Worm (Caenorhabditis elegans) whole organism, young adult: Measurements from ENCODE around the gene F43C1.5.

ENCODE experiments used
- F22D6.2 ChIP-seq: sonication (generic microtip); optimal IDR thresholded peaks from 2 replicates; lab custom pipeline; 2016; ENCODE audit warnings: mild to moderate bottlenecking, missing genetic modification characterization, missing compliant biosample characterization
- F23B12.7 ChIP-seq: sonication (generic microtip); optimal IDR thresholded peaks from 2 replicates; lab custom pipeline; 2017; ENCODE audit warnings: missing genetic modification characterization, mild to moderate bottlenecking, missing compliant biosample characterization, antibody characterized with exemption, moderate library complexity; ENCODE audit not compliant: insufficient read depth
- F39B2.1 ChIP-seq: fragments of 200-800 bp; sonication (Bioruptor generic); IDR thresholded peaks from 2 replicates; pipeline ENCODE4 v1.3.6; 2022; ENCODE audit warnings: missing genetic modification reagents, missing genetic modification characterization, missing compliant biosample characterization
- F55B11.4 ChIP-seq: sonication (generic microtip); optimal IDR thresholded peaks from 2 replicates; lab custom pipeline; 2016; ENCODE audit warnings: missing compliant biosample characterization, missing genetic modification characterization, borderline replicate concordance; ENCODE audit not compliant: insufficient read depth
- F57C9.4 ChIP-seq: sonication (generic microtip); optimal IDR thresholded peaks from 2 replicates; lab custom pipeline; 2017; ENCODE audit warnings: mild to moderate bottlenecking, missing genetic modification characterization, missing compliant biosample characterization
- akir-1 ChIP-seq: fragments of 200-800 bp; sonication (Bioruptor generic); optimal IDR thresholded peaks from 2 replicates; lab custom pipeline; 2018; ENCODE audit warnings: mild to moderate bottlenecking, missing genetic modification characterization, moderate library complexity, missing compliant biosample characterization
- ama-1 ChIP-seq, 3 experiments: fragments of 150-350 bp in 1 of 3; sonication (generic microtip) in 2 of 3; optimal IDR thresholded peaks; 2 replicates each; lab custom pipeline; 2014 to 2018; ENCODE audit warnings: missing biosample characterization in 2 of 3, missing genetic modification characterization in 2 of 3, missing genetic modification reagents in 2 of 3
- aptf-3 ChIP-seq: fragments of 200-800 bp; sonication (Bioruptor generic); IDR thresholded peaks from 2 replicates; pipeline ENCODE4 v1.3.6; 2022; ENCODE audit warnings: missing genetic modification characterization, missing compliant biosample characterization
- bed-1 ChIP-seq: fragments of 200-800 bp; sonication (Bioruptor generic); IDR thresholded peaks from 2 replicates; pipeline ENCODE4 v1.3.6; 2022; ENCODE audit warnings: missing genetic modification reagents, missing genetic modification characterization, missing compliant biosample characterization
- bed-2 ChIP-seq: fragments of 200-800 bp; sonication (Bioruptor generic); IDR thresholded peaks from 2 replicates; pipeline ENCODE4 v1.3.6; 2022; ENCODE audit warnings: missing genetic modification reagents, missing genetic modification characterization, missing compliant biosample characterization
- ccch-3 ChIP-seq: fragments of 200-800 bp; sonication (Bioruptor generic); optimal IDR thresholded peaks from 2 replicates; lab custom pipeline; 2018; ENCODE audit warnings: mild to moderate bottlenecking, missing genetic modification characterization, missing compliant biosample characterization
- cebp-1 ChIP-seq, 2 experiments: fragments of 200-800 bp in 1 of 2; sonication (Bioruptor generic) in 1 of 2; sonication (generic microtip) in 1 of 2; IDR thresholded peaks in 1 of 2; optimal IDR thresholded peaks in 1 of 2; 2 replicates each; pipeline versions ENCODE4 v1.3.6 to Lab custom; 2017 to 2022; ENCODE audit warnings: missing compliant biosample characterization in 2 of 2, missing genetic modification characterization in 2 of 2, mild to moderate bottlenecking in 1 of 2, missing genetic modification reagents in 1 of 2, moderate library complexity in 1 of 2
- cebp-2 ChIP-seq: fragments of 200-800 bp; sonication (Bioruptor generic); IDR thresholded peaks from 2 replicates; pipeline ENCODE4 v1.3.6; 2022; ENCODE audit warnings: missing genetic modification characterization, missing compliant biosample characterization
- ceh-27 ChIP-seq: fragments of 200-800 bp; sonication (Bioruptor generic); optimal IDR thresholded peaks from 2 replicates; lab custom pipeline; 2018; ENCODE audit warnings: mild to moderate bottlenecking, missing genetic modification characterization, moderate library complexity, missing compliant biosample characterization
- chd-7 ChIP-seq: sonication (generic microtip); optimal IDR thresholded peaks from 2 replicates; lab custom pipeline; 2016; ENCODE audit warnings: mild to moderate bottlenecking, missing genetic modification characterization, moderate library complexity, missing compliant biosample characterization
- efl-1 ChIP-seq: fragments of 150-350 bp; optimal IDR thresholded peaks from 2 replicates; lab custom pipeline; 2014; ENCODE audit warnings: missing biosample characterization, missing genetic modification reagents, missing genetic modification characterization
- egl-18 ChIP-seq: fragments of 200-800 bp; sonication (Bioruptor generic); IDR thresholded peaks from 2 replicates; pipeline ENCODE4 v1.3.6; 2022; ENCODE audit warnings: missing genetic modification reagents, missing genetic modification characterization, missing compliant biosample characterization
- egrh-3 ChIP-seq: fragments of 200-800 bp; sonication (Bioruptor generic); IDR thresholded peaks from 2 replicates; pipeline ENCODE4 v1.3.6; 2022; ENCODE audit warnings: missing genetic modification reagents, missing genetic modification characterization, missing compliant biosample characterization
- ets-4 ChIP-seq: fragments of 200-800 bp; sonication (Bioruptor generic); optimal IDR thresholded peaks from 2 replicates; lab custom pipeline; 2018; ENCODE audit warnings: mild to moderate bottlenecking, missing genetic modification characterization, missing compliant biosample characterization
- fkh-3 ChIP-seq: sonication (generic microtip); optimal IDR thresholded peaks from 2 replicates; lab custom pipeline; 2016; ENCODE audit warnings: mild to moderate bottlenecking, missing genetic modification characterization, missing compliant biosample characterization
- him-1 ChIP-seq: sonication (generic microtip); optimal IDR thresholded peaks from 2 replicates; lab custom pipeline; 2016; ENCODE audit warnings: missing genotype, missing genetic modification reagents, missing genetic modification characterization, missing compliant biosample characterization
- hlh-12 ChIP-seq: sonication (generic microtip); optimal IDR thresholded peaks from 2 replicates; lab custom pipeline; 2016; ENCODE audit warnings: missing genetic modification characterization, missing compliant biosample characterization
- hlh-26 ChIP-seq: fragments of 200-800 bp; sonication (Bioruptor generic); conservative IDR thresholded peaks from 2 replicates; pipeline ENCODE4 v1.3.6; 2022; ENCODE audit warnings: missing genetic modification reagents, missing genetic modification characterization, missing compliant biosample characterization
- hrde-1 ChIP-seq: sonication (generic microtip); optimal IDR thresholded peaks from 2 replicates; lab custom pipeline; 2016; ENCODE audit warnings: missing genetic modification characterization, mild to moderate bottlenecking, missing compliant biosample characterization, moderate library complexity, missing genotype, missing genetic modification reagents, borderline replicate concordance
- lin-26 ChIP-seq: fragments of 200-800 bp; sonication (Bioruptor generic); IDR thresholded peaks from 2 replicates; pipeline ENCODE4 v1.3.6; 2022; ENCODE audit warnings: missing genetic modification reagents, missing genetic modification characterization, missing compliant biosample characterization
- lin-35 ChIP-seq, 3 experiments: fragments of 150-350 bp in 2 of 3; sonication (generic microtip) in 1 of 3; optimal IDR thresholded peaks; 2 replicates each; lab custom pipeline; 2014 to 2018; ENCODE audit warnings: missing biosample characterization in 3 of 3, missing genetic modification characterization in 3 of 3, missing genetic modification reagents in 3 of 3
- lsl-1 ChIP-seq: fragments of 200-800 bp; sonication (Bioruptor generic); optimal IDR thresholded peaks from 2 replicates; lab custom pipeline; 2018; ENCODE audit warnings: mild to moderate bottlenecking, missing genetic modification characterization, moderate library complexity, missing compliant biosample characterization
- lsy-27 ChIP-seq: sonication (generic microtip); optimal IDR thresholded peaks from 2 replicates; lab custom pipeline; 2017; ENCODE audit warnings: missing genetic modification characterization, mild to moderate bottlenecking, missing compliant biosample characterization, antibody characterized with exemption, missing genotype, borderline replicate concordance; ENCODE audit not compliant: insufficient read depth
- madf-10 ChIP-seq: sonication (generic microtip); optimal IDR thresholded peaks from 2 replicates; lab custom pipeline; 2016; ENCODE audit warnings: mild to moderate bottlenecking, missing genetic modification characterization, missing compliant biosample characterization
- madf-6 ChIP-seq: fragments of 200-800 bp; sonication (Bioruptor generic); IDR thresholded peaks from 2 replicates; pipeline ENCODE4 v1.3.6; 2022; ENCODE audit warnings: missing genetic modification reagents, missing genetic modification characterization, missing compliant biosample characterization
- madf-8 ChIP-seq: fragments of 200-800 bp; sonication (Bioruptor generic); conservative IDR thresholded peaks from 2 replicates; pipeline ENCODE4 v1.3.6; 2022; ENCODE audit warnings: missing genetic modification reagents, missing genetic modification characterization, missing compliant biosample characterization
- mes-4 ChIP-seq: sonication (generic microtip); optimal IDR thresholded peaks from 2 replicates; lab custom pipeline; 2016; ENCODE audit warnings: missing genotype, missing genetic modification characterization, missing compliant biosample characterization
- nfyb-1 ChIP-seq: fragments of 200-800 bp; sonication (Bioruptor generic); IDR thresholded peaks from 2 replicates; pipeline ENCODE4 v1.3.6; 2022; ENCODE audit warnings: missing genetic modification reagents, missing genetic modification characterization, missing compliant biosample characterization
- nhr-80 ChIP-seq: sonication (generic microtip); optimal IDR thresholded peaks from 2 replicates; lab custom pipeline; 2016; ENCODE audit warnings: missing genetic modification characterization, missing compliant biosample characterization
- rec-8 ChIP-seq, 2 experiments: sonication (generic microtip); optimal IDR thresholded peaks; 2 replicates each; lab custom pipeline; 2016; ENCODE audit warnings: mild to moderate bottlenecking in 2 of 2, missing genetic modification characterization in 2 of 2, missing genetic modification reagents in 2 of 2, missing genotype in 2 of 2, missing biosample characterization in 1 of 2, missing compliant biosample characterization in 1 of 2, moderate library complexity in 1 of 2
- snpc-1.1 ChIP-seq: sonication (generic microtip); optimal IDR thresholded peaks from 2 replicates; lab custom pipeline; 2017; ENCODE audit warnings: missing genetic modification characterization, mild to moderate bottlenecking, missing compliant biosample characterization, antibody characterized with exemption, moderate library complexity, missing genotype, missing genetic modification reagents; ENCODE audit not compliant: insufficient read depth
- snpc-3.4 ChIP-seq: sonication (generic microtip); optimal IDR thresholded peaks from 2 replicates; lab custom pipeline; 2017; ENCODE audit warnings: missing genetic modification characterization, mild to moderate bottlenecking, missing compliant biosample characterization, antibody characterized with exemption, moderate library complexity, missing genotype, missing genetic modification reagents
- sptf-2 ChIP-seq: fragments of 200-800 bp; sonication (Bioruptor generic); optimal IDR thresholded peaks from 2 replicates; lab custom pipeline; 2018; ENCODE audit warnings: mild to moderate bottlenecking, missing genetic modification characterization, missing compliant biosample characterization
- tbp1 ChIP-seq: fragments of 200-800 bp; sonication (Bioruptor generic); optimal IDR thresholded peaks from 2 replicates; lab custom pipeline; 2018; ENCODE audit warnings: mild to moderate bottlenecking, missing genetic modification characterization, missing compliant biosample characterization
- unc-62 ChIP-seq: fragments of 150-350 bp; optimal IDR thresholded peaks from 2 replicates; lab custom pipeline; 2014; ENCODE audit warnings: missing biosample characterization, missing genetic modification reagents, missing genetic modification characterization
- zim-3 ChIP-seq: sonication (generic microtip); optimal IDR thresholded peaks from 2 replicates; lab custom pipeline; 2017; ENCODE audit warnings: mild to moderate bottlenecking, missing genetic modification characterization, moderate library complexity, missing compliant biosample characterization
- ztf-26 ChIP-seq: sonication (generic microtip); optimal IDR thresholded peaks from 2 replicates; lab custom pipeline; 2017; ENCODE audit warnings: missing genetic modification characterization, missing compliant biosample characterization
- ztf-28 ChIP-seq: fragments of 200-800 bp; sonication (Bioruptor generic); IDR thresholded peaks from 2 replicates; pipeline ENCODE4 v1.3.6; 2022; ENCODE audit warnings: missing genetic modification reagents, missing genetic modification characterization, missing compliant biosample characterization

Gene F43C1.5

DNA sequence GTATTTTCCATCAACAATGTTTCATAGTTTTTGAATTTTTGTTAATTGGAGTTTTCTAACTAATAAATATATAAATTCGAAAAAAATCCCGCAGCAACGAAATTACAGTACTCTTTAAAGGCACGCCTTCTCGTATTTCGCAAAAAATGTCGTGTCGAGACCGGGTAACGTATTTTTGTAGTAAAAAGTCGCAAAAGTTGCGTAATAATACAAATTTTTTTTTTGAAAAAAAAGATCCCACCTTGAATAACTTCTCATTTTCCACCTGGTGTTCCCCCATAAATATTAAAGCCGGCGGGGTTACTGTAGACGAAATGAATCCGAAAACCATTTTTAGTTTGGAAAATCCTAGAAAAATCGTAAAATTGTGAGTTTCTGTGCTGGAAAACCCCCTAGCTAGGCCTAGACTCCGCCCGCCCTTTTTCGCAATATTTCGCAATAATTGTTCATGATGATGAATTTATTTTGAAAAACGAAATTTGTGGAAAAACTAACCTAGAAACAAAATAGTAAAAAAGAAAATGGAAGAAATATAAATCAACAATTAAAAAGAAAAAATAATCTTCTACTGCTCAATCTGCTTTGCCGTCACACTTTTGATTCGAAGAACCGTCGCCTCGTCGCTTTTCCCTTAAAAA is 13.4 kb downstream of the F43C1.5 start, which contains the start of gene F43C1.7:
F43C1.7 (minus strand) TSS at position 351 of the 638 bp plus-strand sequence.
- no peak for TF ChIP-seq aptf-3 (GFP tag; lab: Robert Waterston, UW)
- TF ChIP-seq cebp-1 (GFP tag; IDR thresholded peaks at IDR 0.05; lab: Robert Waterston, UW): peak; percentile 72; the same call in 1 of the 2 replicates
- peak; percentile 94 for TF ChIP-seq cebp-1 (tag; optimal IDR thresholded peaks at IDR 0.05; lab: Kevin White, UChicago)
- TF ChIP-seq egl-18 (GFP tag; lab: Robert Waterston, UW): no peak
- TF ChIP-seq F39B2.1 (GFP tag; lab: Robert Waterston, UW): no peak
- TF ChIP-seq lin-26 (GFP tag; lab: Robert Waterston, UW): no peak
- TF ChIP-seq madf-8: no peak
- TF ChIP-seq fkh-3 (tag; lab: Kevin White, UChicago): no peak
- TF ChIP-seq tbp1 (GFP tag; lab: Kevin White, UChicago): no peak
- no peak for TF ChIP-seq egrh-3
- no peak for TF ChIP-seq F55B11.4
- TF ChIP-seq bed-2 (GFP tag; lab: Robert Waterston, UW): no peak
- no peak for TF ChIP-seq unc-62 (GFP tag; lab: Kevin White, UChicago)
- no peak for TF ChIP-seq F23B12.7 (tag; lab: Kevin White, UChicago)
- peak; percentile 76 for TF ChIP-seq him-1 (tag; lab: Kevin White, UChicago)
- no peak for TF ChIP-seq efl-1 (GFP tag; lab: Kevin White, UChicago)
- TF ChIP-seq sptf-2 (GFP tag; lab: Kevin White, UChicago): no peak
- TF ChIP-seq hlh-26 (GFP tag; lab: Robert Waterston, UW): no peak

DNA sequence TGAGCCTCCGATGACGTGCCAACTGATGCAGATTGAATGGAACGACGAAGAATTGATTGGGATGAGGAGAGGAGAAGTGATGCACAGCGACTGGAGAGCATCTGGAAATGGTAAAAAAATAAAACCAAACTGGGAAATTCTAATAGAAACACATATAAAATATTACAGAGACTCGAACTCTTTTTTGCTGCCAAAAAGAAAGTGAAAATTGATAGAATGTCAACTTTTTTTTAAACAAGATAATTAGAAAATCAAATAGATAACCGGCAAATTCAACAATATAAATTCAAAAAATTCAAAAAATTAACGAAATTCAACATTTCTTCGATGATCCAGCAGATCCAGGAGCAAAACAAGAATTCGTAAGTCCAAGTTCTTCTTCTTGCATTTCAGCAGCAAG is 14.5 kb downstream of the F43C1.5 start, which contains the start of gene mrpl-21:
mrpl-21 (minus strand) TSS at position 101 of the 400 bp plus-strand sequence.
- TF ChIP-seq madf-10 (tag; lab: Kevin White, UChicago) (no peak), cebp-2 (GFP tag; lab: Robert Waterston, UW) (no peak), ama-1 (optimal IDR thresholded peaks at IDR 0.05; lab: Kevin White, UChicago) (no peak), ama-1 (GFP tag; optimal IDR thresholded peaks at IDR 0.05; lab: Kevin White, UChicago) (no peak), chd-7 (tag; lab: Kevin White, UChicago) (no peak), mes-4 (tag; lab: Kevin White, UChicago) (no peak), nfyb-1 (GFP tag; lab: Robert Waterston, UW) (no peak), cebp-1 (GFP tag; IDR thresholded peaks at IDR 0.05; lab: Robert Waterston, UW) (no peak), cebp-1 (tag; optimal IDR thresholded peaks at IDR 0.05; lab: Kevin White, UChicago) (no peak), snpc-3.4 (tag; lab: Kevin White, UChicago) (no peak), ccch-3 (GFP tag; lab: Kevin White, UChicago) (no peak), madf-6 (no peak)

DNA sequence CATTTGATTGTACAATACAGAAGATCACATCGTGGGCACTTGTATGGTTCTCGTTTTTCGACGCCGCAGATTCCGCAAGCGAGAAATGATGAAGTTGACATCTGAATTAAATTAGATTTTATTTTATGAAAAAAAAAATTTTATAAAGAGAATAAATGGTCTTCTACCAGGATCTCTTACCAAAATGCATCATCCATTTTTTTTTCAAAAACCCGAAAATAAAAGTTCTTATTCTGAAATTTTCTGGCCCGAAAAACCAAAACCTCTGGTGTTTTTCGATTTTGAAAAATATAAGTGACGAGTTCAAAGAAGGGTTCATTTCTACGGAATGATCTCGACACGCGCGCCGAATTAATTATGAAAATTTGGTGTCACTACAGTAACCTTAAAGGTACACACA is 15.3 kb downstream of the F43C1.5 start, which contains the start of gene zhit-2:
zhit-2 (minus strand) TSS at position 101 of the 400 bp plus-strand sequence.
- TF ChIP-seq lsl-1 (GFP tag; lab: Kevin White, UChicago): no peak
- no peak for TF ChIP-seq nhr-80 (tag; lab: Kevin White, UChicago)
- TF ChIP-seq ceh-27 (GFP tag; lab: Kevin White, UChicago): no peak
- TF ChIP-seq akir-1 (GFP tag; lab: Kevin White, UChicago): no peak
- no peak for TF ChIP-seq ztf-26
- no peak for TF ChIP-seq hlh-12 (tag; lab: Kevin White, UChicago)
- no peak for TF ChIP-seq ets-4 (GFP tag; lab: Kevin White, UChicago)
- TF ChIP-seq rec-8 (tag; optimal IDR thresholded peaks at IDR 0.05; lab: Kevin White, UChicago): no peak
- no peak for TF ChIP-seq F57C9.4 (tag; lab: Kevin White, UChicago)
- no peak for TF ChIP-seq snpc-1.1 (tag; lab: Kevin White, UChicago)
- no peak for TF ChIP-seq cebp-1 (GFP tag; IDR thresholded peaks at IDR 0.05; lab: Robert Waterston, UW)
- TF ChIP-seq cebp-1 (tag; optimal IDR thresholded peaks at IDR 0.05; lab: Kevin White, UChicago): no peak
- no peak for TF ChIP-seq lin-35 (GFP tag; optimal IDR thresholded peaks at IDR 0.05; lab: Kevin White, UChicago)
- no peak for TF ChIP-seq lin-26 (GFP tag; lab: Robert Waterston, UW)
- TF ChIP-seq bed-1 (GFP tag; lab: Robert Waterston, UW): no peak
- TF ChIP-seq zim-3 (tag; lab: Kevin White, UChicago): no peak
- no peak for TF ChIP-seq F22D6.2 (tag; lab: Kevin White, UChicago)
- TF ChIP-seq hrde-1: no peak
- TF ChIP-seq lsy-27 (tag; lab: Kevin White, UChicago): no peak
- TF ChIP-seq ztf-28 (GFP tag; lab: Robert Waterston, UW): no peak
- TF ChIP-seq bed-2 (GFP tag; lab: Robert Waterston, UW): no peak
